Worm (Caenorhabditis elegans) whole organism, L3 larva: Measurements from ENCODE around the gene Y50D4C.12.
A peak's percentile ranks its signal among the peaks of the same experiment; 100 is the strongest.

Source experiments
- ama-1 ChIP-seq: fragments of 150-350 bp; optimal IDR thresholded peaks from 2 replicates; lab custom pipeline; 2018
- ceh-28 ChIP-seq: fragments of 150-350 bp; optimal IDR thresholded peaks from 2 replicates; lab custom pipeline; 2014; ENCODE audit warnings: missing biosample characterization, missing genetic modification reagents, missing genetic modification characterization
- ceh-9 ChIP-seq: sonication (generic microtip); optimal IDR thresholded peaks from 2 replicates; lab custom pipeline; 2018; ENCODE audit warnings: missing biosample characterization, missing genetic modification characterization
- elt-1 ChIP-seq: fragments of 150-350 bp; optimal IDR thresholded peaks from 2 replicates; lab custom pipeline; 2014; ENCODE audit warnings: missing biosample characterization, missing genetic modification characterization
- elt-2 ChIP-seq: sonication (generic microtip); optimal IDR thresholded peaks from 2 replicates; lab custom pipeline; 2016; ENCODE audit warnings: missing genetic modification reagents, mild to moderate bottlenecking, missing genetic modification characterization, missing compliant biosample characterization
- fkh-10 ChIP-seq: sonication (generic microtip); optimal IDR thresholded peaks from 2 replicates; lab custom pipeline; 2017; ENCODE audit warnings: missing biosample characterization, missing genetic modification reagents, missing genetic modification characterization
- fos-1 ChIP-seq: fragments of 150-350 bp; optimal IDR thresholded peaks from 2 replicates; lab custom pipeline; 2014; ENCODE audit warnings: missing biosample characterization, missing genetic modification characterization
- lin-39 ChIP-seq: fragments of 150-350 bp; optimal IDR thresholded peaks from 2 replicates; lab custom pipeline; 2018; ENCODE audit warnings: missing biosample characterization, missing genetic modification reagents, missing genetic modification characterization
- mdl-1 ChIP-seq: fragments of 150-350 bp; optimal IDR thresholded peaks from 2 replicates; lab custom pipeline; 2014; ENCODE audit warnings: missing biosample characterization, missing genetic modification characterization
- nhr-12 ChIP-seq: fragments of 150-350 bp; optimal IDR thresholded peaks from 2 replicates; lab custom pipeline; 2014; ENCODE audit warnings: missing biosample characterization, missing genetic modification characterization
- nhr-25 ChIP-seq: sonication (generic microtip); optimal IDR thresholded peaks from 2 replicates; lab custom pipeline; 2017; ENCODE audit warnings: missing biosample characterization, missing genetic modification characterization
- nhr-28 ChIP-seq: fragments of 150-350 bp; optimal IDR thresholded peaks from 2 replicates; lab custom pipeline; 2014; ENCODE audit warnings: missing biosample characterization, missing genetic modification characterization
- nhr-43 ChIP-seq: sonication (generic microtip); optimal IDR thresholded peaks from 2 replicates; lab custom pipeline; 2016; ENCODE audit warnings: mild to moderate bottlenecking, missing genetic modification characterization, missing compliant biosample characterization; ENCODE audit not compliant: poor library complexity, severe bottlenecking
- nhr-76 ChIP-seq: fragments of 150-350 bp; sonication (generic microtip); optimal IDR thresholded peaks from 5 replicates; lab custom pipeline; 2014; ENCODE audit warnings: missing biosample characterization, missing genetic modification characterization
- pha-4 ChIP-seq: fragments of 150-350 bp; optimal IDR thresholded peaks from 2 replicates; lab custom pipeline; 2014; ENCODE audit warnings: missing biosample characterization, missing genetic modification reagents, missing genetic modification characterization
- unc-62 ChIP-seq: fragments of 150-350 bp; sonication (generic microtip); optimal IDR thresholded peaks from 4 replicates; lab custom pipeline; 2014; ENCODE audit warnings: missing biosample characterization, missing genetic modification reagents, missing genetic modification characterization

Y50D4C.12 gene

ce11 chrV:1023367-1023766 is 41.0 kb downstream of the Y50D4C.12 start, which contains the start of gene pei-2:
TSS of gene pei-2 (minus strand) at chrV:1023467.
- no peak for TF ChIP-seq nhr-25 (tag; lab: Kevin White, UChicago)
- no peak for TF ChIP-seq fos-1 (tag; lab: Kevin White, UChicago)
- no peak for TF ChIP-seq ceh-9
- TF ChIP-seq nhr-12 (tag; lab: Kevin White, UChicago), result no peak
- no peak for TF ChIP-seq elt-1 (tag; lab: Kevin White, UChicago)
- TF ChIP-seq unc-62 (GFP tag; lab: Kevin White, UChicago), result no peak
- no peak for TF ChIP-seq nhr-76
- TF ChIP-seq nhr-28 (tag; lab: Kevin White, UChicago), result no peak
- TF ChIP-seq mdl-1 (tag; lab: Kevin White, UChicago), result no peak
- TF ChIP-seq nhr-43 (tag; lab: Kevin White, UChicago), result no peak
- TF ChIP-seq ama-1 (lab: Kevin White, UChicago), result no peak
- no peak for TF ChIP-seq ceh-28
- TF ChIP-seq fkh-10 (GFP tag; lab: Kevin White, UChicago), result no peak

- TF ChIP-seq lin-39 (tag; lab: Kevin White, UChicago) (no peak), elt-2 (peak; percentile 24), pha-4 (peak; percentile 33)
Measured at ce11 chrV:1027044-1027443, 44.7 kb downstream of the Y50D4C.12 start, which contains the start of gene R09A1.3. TSS of gene R09A1.3 (minus strand) at chrV:1027074.
